Worm (Caenorhabditis elegans) whole organism, late embryonic: ENCODE data around the gene srlf-32.

Experiments
- C08G9.2 ChIP-seq: sonication (generic microtip); optimal IDR thresholded peaks from 2 replicates; lab custom pipeline; 2016; ENCODE audit warnings: mild to moderate bottlenecking, missing genetic modification characterization, moderate library complexity, missing compliant biosample characterization
- ceh-14 ChIP-seq: sonication (generic microtip); optimal IDR thresholded peaks from 2 replicates; lab custom pipeline; 2016; ENCODE audit warnings: missing genotype, missing genetic modification characterization, missing compliant biosample characterization
- pat-9 ChIP-seq: fragments of 200-800 bp; sonication (Bioruptor generic); optimal IDR thresholded peaks from 2 replicates; lab custom pipeline; 2018; ENCODE audit warnings: mild to moderate bottlenecking, missing genetic modification characterization, moderate library complexity, missing compliant biosample characterization
- pros-1 ChIP-seq: fragments of 150-350 bp; optimal IDR thresholded peaks from 2 replicates; lab custom pipeline; 2014; ENCODE audit warnings: missing biosample characterization, missing genetic modification reagents, missing genetic modification characterization
- ttx-3 ChIP-seq: sonication (generic microtip); optimal IDR thresholded peaks from 2 replicates; lab custom pipeline; 2016; ENCODE audit warnings: missing genetic modification reagents, missing genetic modification characterization, missing compliant biosample characterization
- ztf-16 ChIP-seq: sonication (generic microtip); optimal IDR thresholded peaks from 2 replicates; lab custom pipeline; 2017; ENCODE audit warnings: missing genetic modification characterization, missing compliant biosample characterization

The srlf-32 gene

ce11 chrIV:11965327-11965726 is 39.5 kb downstream of the srlf-32 start, which contains the start of gene srj-1:
TSS of gene srj-1 (minus strand) at chrIV:11965427.
- no peak for TF ChIP-seq ztf-16 (tag; lab: Kevin White, UChicago)
- no peak for TF ChIP-seq ttx-3 (tag; lab: Kevin White, UChicago)

- TF ChIP-seq C08G9.2 (no peak), ttx-3 (tag; lab: Kevin White, UChicago) (no peak), pat-9 (no peak), ceh-14 (tag; lab: Kevin White, UChicago) (no peak), pros-1 (no peak)
- TF ChIP-seq, all 69 proteins: peak for 0
Measured at ce11 chrIV:11970171-11970570, 44.3 kb downstream of the srlf-32 start, which contains the start of gene ZK829.9. TSS of gene ZK829.9 (plus strand) at chrIV:11970534.
